Worm (Caenorhabditis elegans) whole organism, L2 larva: Measurements from ENCODE around the gene pgp-11.

ENCODE experiments used
- F13H6.1 ChIP-seq: sonication (generic microtip); optimal IDR thresholded peaks from 2 replicates; lab custom pipeline; 2016; ENCODE audit warnings: missing genetic modification characterization, missing compliant biosample characterization
- ama-1 ChIP-seq: fragments of 150-350 bp; optimal IDR thresholded peaks from 2 replicates; lab custom pipeline; 2018; ENCODE audit warnings: inconsistent platforms
- elt-1 ChIP-seq: fragments of 150-350 bp; optimal IDR thresholded peaks from 2 replicates; lab custom pipeline; 2014; ENCODE audit warnings: missing biosample characterization, missing genetic modification characterization

- TF ChIP-seq ama-1 (lab: Kevin White, UChicago) (no peak), F13H6.1 (tag; lab: Kevin White, UChicago) (no peak), elt-1 (tag; lab: Kevin White, UChicago) (no peak)
These were observed 47.3 kb upstream of the pgp-11 start for ce11 chrII:8051330-8051729.
